Fruit fly (Drosophila melanogaster): ENCODE results near the gene CG14275.

dm6 chr2L:8350560-8351171 is 23.4 kb downstream of the CG14275 start:
- no peak for TF ChIP-seq Hr96 (GFP tag; optimal IDR thresholded peaks at IDR 0.05)
- no peak for TF ChIP-seq CG33017 (tag; optimal IDR thresholded peaks at IDR 0.05)
- no peak for TF ChIP-seq ovo (GFP tag; optimal IDR thresholded peaks at IDR 0.05)
- TF ChIP-seq Crg-1 (GFP tag; optimal IDR thresholded peaks at IDR 0.05) = no peak
- TF ChIP-seq CG7045 (GFP tag; optimal IDR thresholded peaks at IDR 0.05) = no peak
